Fruit fly (Drosophila melanogaster): ENCODE results near the gene dpr2.
A peak's percentile ranks its signal among the peaks of the same experiment; 100 is the strongest.

The dpr2 gene

DNA sequence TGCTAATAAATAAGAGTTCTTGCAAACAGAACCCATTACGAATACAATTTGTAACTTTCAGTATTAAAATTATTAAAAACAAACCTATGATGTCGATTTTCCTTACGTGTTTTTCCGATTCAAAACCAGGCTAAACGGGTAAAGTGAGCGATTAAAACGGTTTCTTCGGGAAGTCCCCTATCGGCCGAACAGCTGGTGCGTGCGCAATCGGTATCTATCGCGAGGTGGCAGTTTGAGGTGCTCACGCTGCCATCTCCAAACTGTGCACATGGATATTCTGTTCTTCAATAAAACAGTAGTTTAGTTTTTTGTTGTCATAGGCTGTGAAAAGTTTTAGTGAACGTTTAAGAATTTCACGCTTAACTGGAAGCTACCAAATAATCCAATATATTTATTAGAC, 25.2 kb upstream of the dpr2 start, which contains the start of gene TTLL4A:
Gene TTLL4A, plus strand, starts transcription at position 240 of the 400 bp plus-strand sequence.
- TF ChIP-seq Crg-1 (GFP tag; optimal IDR thresholded peaks at IDR 0.05) (no peak), CG33017 (tag; optimal IDR thresholded peaks at IDR 0.05) (no peak), cnc (optimal IDR thresholded peaks at IDR 0.05) (no peak), ovo (GFP tag; optimal IDR thresholded peaks at IDR 0.05) (peak; percentile 39), tj (GFP tag; optimal IDR thresholded peaks at IDR 0.05) (no peak), CG1620 (GFP tag; optimal IDR thresholded peaks at IDR 0.05) (peak; percentile 32), cic (GFP tag; optimal IDR thresholded peaks at IDR 0.05) (no peak), pad (GFP tag; optimal IDR thresholded peaks at IDR 0.05) (peak; percentile 25), CG14711 (tag; optimal IDR thresholded peaks at IDR 0.05) (peak; percentile 2), CG7045 (GFP tag; optimal IDR thresholded peaks at IDR 0.05) (no peak), CG12768 (GFP tag; optimal IDR thresholded peaks at IDR 0.05) (no peak), Clk (GFP tag; optimal IDR thresholded peaks at IDR 0.05) (no peak), bab1 (GFP tag; optimal IDR thresholded peaks at IDR 0.05) (peak; percentile 50), CG5204 (GFP tag; optimal IDR thresholded peaks at IDR 0.05) (no peak), kay (GFP tag; ENCODE audit: borderline replicate concordance) (peak; percentile 38), Hr96 (GFP tag; optimal IDR thresholded peaks at IDR 0.05) (no peak), Mnt (GFP tag; optimal IDR thresholded peaks at IDR 0.05) (peak; percentile 92), CG11617 (GFP tag; optimal IDR thresholded peaks at IDR 0.05) (no peak), CG7101 (tag; optimal IDR thresholded peaks at IDR 0.05) (no peak), toe (GFP tag; optimal IDR thresholded peaks at IDR 0.05) (no peak)

DNA sequence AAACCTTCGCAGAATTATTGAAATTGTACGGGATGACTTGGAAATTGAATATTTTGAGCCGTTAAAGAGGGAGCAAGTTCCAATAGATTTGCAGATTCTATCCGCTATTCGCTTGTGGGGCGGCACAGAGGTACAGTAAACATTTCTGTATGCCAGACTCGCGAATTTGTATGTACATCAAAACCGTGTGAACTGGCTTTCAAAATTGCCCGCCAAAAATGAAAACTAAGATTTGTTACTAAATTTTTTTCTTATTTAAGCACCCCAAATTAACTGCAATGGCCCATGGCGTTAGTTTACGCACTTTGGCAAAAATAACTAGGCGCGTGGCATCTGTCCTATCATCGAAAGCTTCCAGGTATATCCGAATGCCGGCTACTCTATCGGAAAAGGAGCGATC, 24.1 kb upstream of the dpr2 start:
- TF ChIP-seq Mnt (GFP tag; optimal IDR thresholded peaks at IDR 0.05) (no peak), CG14711 (tag; optimal IDR thresholded peaks at IDR 0.05) (no peak), pad (GFP tag; optimal IDR thresholded peaks at IDR 0.05) (no peak), CG33017 (tag; optimal IDR thresholded peaks at IDR 0.05) (no peak), kay (GFP tag; ENCODE audit: borderline replicate concordance) (no peak), cic (GFP tag; optimal IDR thresholded peaks at IDR 0.05) (no peak), Crg-1 (GFP tag; optimal IDR thresholded peaks at IDR 0.05) (no peak), CG12768 (GFP tag; optimal IDR thresholded peaks at IDR 0.05) (no peak), CG11617 (GFP tag; optimal IDR thresholded peaks at IDR 0.05) (no peak), ovo (GFP tag; optimal IDR thresholded peaks at IDR 0.05) (no peak), CG7045 (GFP tag; optimal IDR thresholded peaks at IDR 0.05) (no peak), CG1620 (GFP tag; optimal IDR thresholded peaks at IDR 0.05) (no peak), Hr96 (GFP tag; optimal IDR thresholded peaks at IDR 0.05) (no peak), bab1 (GFP tag; optimal IDR thresholded peaks at IDR 0.05) (no peak), cnc (optimal IDR thresholded peaks at IDR 0.05) (no peak), CG5204 (GFP tag; optimal IDR thresholded peaks at IDR 0.05) (no peak), CG7101 (tag; optimal IDR thresholded peaks at IDR 0.05) (no peak), toe (GFP tag; optimal IDR thresholded peaks at IDR 0.05) (no peak)

DNA sequence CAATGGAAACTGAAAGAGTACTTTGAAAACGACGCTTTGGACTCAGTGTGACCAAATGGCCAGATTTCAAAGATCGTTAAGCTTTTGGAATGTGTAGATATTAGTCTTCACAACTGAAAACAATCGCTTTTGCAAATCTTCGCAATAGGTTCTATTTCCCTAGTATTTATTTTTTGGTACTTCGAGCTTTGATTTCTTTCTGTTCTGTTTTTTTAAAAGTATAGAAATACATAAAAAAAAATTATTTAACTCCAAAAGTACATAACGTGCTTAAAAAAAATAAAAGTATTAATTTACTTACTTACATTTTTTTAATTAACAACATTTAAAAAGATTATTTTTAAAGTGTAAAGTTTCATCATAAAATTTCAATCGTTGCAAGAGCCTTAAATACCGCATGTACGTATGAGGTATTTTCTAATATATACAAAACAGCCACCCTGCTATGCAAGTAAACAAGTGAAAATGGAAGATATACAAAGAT, 23.5 kb upstream of the dpr2 start, which contains the start of the genes piwi and CG12253:
Gene piwi, minus strand, starts transcription at position 51 of the 484 bp plus-strand sequence.
Gene CG12253, plus strand, starts transcription at position 437 of the 484 bp plus-strand sequence.
- TF ChIP-seq CG12768 (GFP tag; optimal IDR thresholded peaks at IDR 0.05): no peak
- no peak for TF ChIP-seq cic (GFP tag; optimal IDR thresholded peaks at IDR 0.05)
- TF ChIP-seq Hr96 (GFP tag; optimal IDR thresholded peaks at IDR 0.05): no peak
- no peak for TF ChIP-seq cnc (optimal IDR thresholded peaks at IDR 0.05)
- TF ChIP-seq CG33017 (tag; optimal IDR thresholded peaks at IDR 0.05): peak; percentile 74
- TF ChIP-seq toe (GFP tag; optimal IDR thresholded peaks at IDR 0.05): peak; percentile 1
- no peak for TF ChIP-seq kay (GFP tag; ENCODE audit: borderline replicate concordance)
- TF ChIP-seq CG7101 (tag; optimal IDR thresholded peaks at IDR 0.05): peak; percentile 79
- peak; percentile 50 for TF ChIP-seq CG11617 (GFP tag; optimal IDR thresholded peaks at IDR 0.05)
- TF ChIP-seq Mnt (GFP tag; optimal IDR thresholded peaks at IDR 0.05): no peak
- TF ChIP-seq CG14711 (tag; optimal IDR thresholded peaks at IDR 0.05): peak; percentile 39
- TF ChIP-seq CG1620 (GFP tag; optimal IDR thresholded peaks at IDR 0.05): peak; percentile 17
- no peak for TF ChIP-seq pad (GFP tag; optimal IDR thresholded peaks at IDR 0.05)
- no peak for TF ChIP-seq Crg-1 (GFP tag; optimal IDR thresholded peaks at IDR 0.05)
- TF ChIP-seq CG5204 (GFP tag; optimal IDR thresholded peaks at IDR 0.05): no peak
- TF ChIP-seq Clk (GFP tag; optimal IDR thresholded peaks at IDR 0.05): no peak
- TF ChIP-seq CG7045 (GFP tag; optimal IDR thresholded peaks at IDR 0.05): no peak
- TF ChIP-seq bab1 (GFP tag; optimal IDR thresholded peaks at IDR 0.05): peak; percentile 71
- no peak for TF ChIP-seq tj (GFP tag; optimal IDR thresholded peaks at IDR 0.05)
- TF ChIP-seq ovo (GFP tag; optimal IDR thresholded peaks at IDR 0.05): no peak

DNA sequence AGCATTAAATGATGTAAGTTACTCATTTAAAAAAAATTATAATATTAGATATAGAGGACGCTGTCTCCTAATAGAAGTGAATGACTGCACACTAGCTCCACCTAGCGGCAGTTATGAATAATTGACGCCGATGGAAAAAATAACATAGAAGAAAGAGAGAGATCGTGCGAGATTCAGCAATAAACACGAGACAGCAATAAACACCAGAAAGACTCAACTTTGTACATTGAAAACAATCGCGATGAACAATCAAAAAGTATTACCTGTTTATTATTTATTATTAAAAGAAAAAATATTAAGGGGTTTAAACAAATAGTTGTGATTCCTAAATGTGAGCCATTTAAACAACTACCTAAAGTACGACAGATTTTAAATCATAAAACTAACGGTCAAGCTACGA, 22.2 kb upstream of the dpr2 start:
- no peak for TF ChIP-seq Mnt (GFP tag; optimal IDR thresholded peaks at IDR 0.05)
- TF ChIP-seq bab1 (GFP tag; optimal IDR thresholded peaks at IDR 0.05): peak; percentile 35

DNA sequence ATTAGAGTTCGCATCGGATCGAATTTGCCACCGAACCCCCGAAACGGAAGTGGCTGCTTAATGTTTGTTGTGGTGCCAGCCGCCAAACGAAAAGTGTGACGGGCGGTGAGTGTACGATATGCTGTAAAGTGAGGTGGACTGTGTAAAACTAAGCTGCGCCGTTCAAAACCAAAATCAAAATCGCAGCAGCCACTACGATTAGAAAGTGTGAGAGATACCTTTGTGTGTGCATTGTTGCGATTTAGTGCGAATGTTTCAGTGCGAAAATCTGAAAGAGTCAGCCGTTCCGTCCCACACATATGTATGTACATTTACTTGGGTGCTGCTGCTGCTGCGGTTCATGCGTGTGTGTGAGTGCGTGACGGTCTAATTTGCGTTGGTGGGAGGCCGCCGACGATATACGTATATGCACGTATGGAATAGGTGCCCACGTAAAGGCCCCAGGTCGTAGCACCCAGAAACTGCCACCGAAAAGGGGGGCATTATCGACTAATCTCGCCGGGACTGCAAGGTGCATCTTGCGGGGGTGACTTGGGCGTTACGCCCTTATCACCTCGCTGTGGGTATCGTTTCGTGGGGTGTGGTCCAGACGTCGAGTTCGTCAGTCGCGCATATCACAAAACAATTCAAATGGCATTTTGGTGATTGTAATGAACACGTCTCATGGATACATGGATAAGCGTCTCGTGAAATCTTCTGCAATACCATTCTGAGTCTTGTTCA, 13.1 kb upstream of the dpr2 start:
- TF ChIP-seq Crg-1 (GFP tag; optimal IDR thresholded peaks at IDR 0.05) (no peak), bab1 (GFP tag; optimal IDR thresholded peaks at IDR 0.05) (peak; percentile 36), cic (GFP tag; optimal IDR thresholded peaks at IDR 0.05) (peak; percentile 21), tj (GFP tag; optimal IDR thresholded peaks at IDR 0.05) (peak; percentile 33)

Measured in whole organism, adult.